Fruit fly (Drosophila melanogaster) whole organism, embryonic: ENCODE measurements around the gene CG18281.
A peak's percentile ranks its signal among the peaks of the same experiment; 100 is the strongest.

ENCODE experiments used
- Aef1 ChIP-seq: fragments of 200-800 bp; sonication (Bioruptor generic); IDR thresholded peaks from 3 replicates; pipeline ENCODE4 v1.3.6; 2022; ENCODE audit warnings: missing biosample characterization, missing genetic modification characterization
- Antp ChIP-seq: fragments of 200-800 bp; sonication (Bioruptor generic); optimal IDR thresholded peaks from 3 replicates; lab custom pipeline; 2016; ENCODE audit warnings: missing biosample characterization, missing genetic modification characterization
- B-H1 ChIP-seq: fragments of 200-800 bp; sonication (Bioruptor generic); IDR thresholded peaks from 3 replicates; pipeline ENCODE4 v1.3.6; 2022; ENCODE audit warnings: missing biosample characterization, missing genetic modification characterization
- CG10959 ChIP-seq: fragments of 200-800 bp; sonication (Bioruptor generic); IDR thresholded peaks from 2 replicates; pipeline ENCODE4 v1.3.6; 2022; ENCODE audit warnings: missing biosample characterization, missing genetic modification characterization
- CG11085 ChIP-seq: fragments of 200-800 bp; sonication (Bioruptor generic); IDR thresholded peaks from 2 replicates; pipeline ENCODE4 v1.3.6; 2022; ENCODE audit warnings: missing biosample characterization, missing genetic modification characterization
- CG11504 ChIP-seq: fragments of 200-800 bp; sonication (Bioruptor generic); optimal IDR thresholded peaks from 3 replicates; lab custom pipeline; 2019; ENCODE audit warnings: missing biosample characterization, mild to moderate bottlenecking, missing genetic modification characterization, moderate library complexity
- CG12071 ChIP-seq: fragments of 200-800 bp; sonication (Bioruptor generic); optimal IDR thresholded peaks from 3 replicates; lab custom pipeline; 2018; ENCODE audit warnings: missing biosample characterization, mild to moderate bottlenecking, missing genetic modification characterization
- CG13424 ChIP-seq: fragments of 200-800 bp; sonication (Bioruptor generic); optimal IDR thresholded peaks from 2 replicates; lab custom pipeline; 2019; ENCODE audit warnings: missing biosample characterization, mild to moderate bottlenecking, missing genetic modification characterization, moderate library complexity
- CG1792 ChIP-seq: fragments of 200-800 bp; sonication (Bioruptor generic); optimal IDR thresholded peaks from 2 replicates; lab custom pipeline; 2016; ENCODE audit warnings: missing biosample characterization, missing genetic modification characterization
- CG18476 ChIP-seq: fragments of 200-800 bp; sonication (Bioruptor generic); optimal IDR thresholded peaks from 2 replicates; lab custom pipeline; 2016; ENCODE audit warnings: missing biosample characterization, mild to moderate bottlenecking, missing genetic modification characterization
- CG18619 ChIP-seq: fragments of 200-800 bp; sonication (Bioruptor generic); optimal IDR thresholded peaks from 3 replicates; lab custom pipeline; 2017; ENCODE audit warnings: missing biosample characterization, mild to moderate bottlenecking, missing genetic modification characterization
- CG2875 ChIP-seq: fragments of 200-800 bp; sonication (Bioruptor generic); optimal IDR thresholded peaks from 2 replicates; lab custom pipeline; 2017; ENCODE audit warnings: missing biosample characterization, mild to moderate bottlenecking, missing genetic modification characterization, missing genetic modification reagents
- CG6765 ChIP-seq: fragments of 200-800 bp; sonication (Bioruptor generic); optimal IDR thresholded peaks from 3 replicates; lab custom pipeline; 2017; ENCODE audit warnings: missing biosample characterization, mild to moderate bottlenecking, missing genetic modification characterization
- CG6791 ChIP-seq: fragments of 200-800 bp; sonication (Bioruptor generic); IDR thresholded peaks from 3 replicates; pipeline ENCODE4 v1.3.6; 2022; ENCODE audit warnings: missing biosample characterization, missing genetic modification characterization; ENCODE audit not compliant: partially characterized antibody
- CG7963 ChIP-seq: fragments of 200-800 bp; sonication (Bioruptor generic); IDR thresholded peaks from 3 replicates; pipeline ENCODE4 v1.3.6; 2022; ENCODE audit warnings: missing biosample characterization, missing genetic modification characterization; ENCODE audit not compliant: partially characterized antibody
- CG8765 ChIP-seq: fragments of 200-800 bp; sonication (Bioruptor generic); IDR thresholded peaks from 2 replicates; pipeline ENCODE4 v1.3.6; 2022; ENCODE audit warnings: missing biosample characterization, missing genetic modification characterization
- CrebB ChIP-seq: fragments of 200-800 bp; sonication (Bioruptor generic); optimal IDR thresholded peaks from 3 replicates; lab custom pipeline; 2018; ENCODE audit warnings: missing biosample characterization, mild to moderate bottlenecking, missing genetic modification characterization
- Dbx ChIP-seq: fragments of 200-800 bp; sonication (Bioruptor generic); IDR thresholded peaks from 3 replicates; pipeline ENCODE4 v1.3.6; 2022; ENCODE audit warnings: missing biosample characterization, missing genetic modification characterization
- Dip2 ChIP-seq: fragments of 200-800 bp; sonication (Bioruptor generic); IDR thresholded peaks from 2 replicates; pipeline ENCODE4 v1.3.6; 2022; ENCODE audit warnings: missing biosample characterization, missing genetic modification characterization
- Hey ChIP-seq: fragments of 200-800 bp; sonication (Bioruptor generic); optimal IDR thresholded peaks from 3 replicates; lab custom pipeline; 2018; ENCODE audit warnings: missing biosample characterization, mild to moderate bottlenecking, missing genetic modification characterization
- Hmx ChIP-seq: fragments of 200-800 bp; sonication (Bioruptor generic); optimal IDR thresholded peaks from 2 replicates; lab custom pipeline; 2016; ENCODE audit warnings: missing biosample characterization, missing genetic modification characterization
- Hr3 ChIP-seq: fragments of 200-800 bp; sonication (Bioruptor generic); optimal IDR thresholded peaks from 3 replicates; lab custom pipeline; 2016; ENCODE audit warnings: missing biosample characterization, missing genetic modification characterization
- Meics ChIP-seq: fragments of 200-800 bp; sonication (Bioruptor generic); optimal IDR thresholded peaks from 2 replicates; lab custom pipeline; 2017; ENCODE audit warnings: missing biosample characterization, mild to moderate bottlenecking, missing genetic modification characterization
- NC2β ChIP-seq: fragments of 200-800 bp; sonication (Bioruptor generic); optimal IDR thresholded peaks from 2 replicates; lab custom pipeline; 2016; ENCODE audit warnings: missing biosample characterization, missing genetic modification characterization
- Ptx1 ChIP-seq: fragments of 200-800 bp; sonication (Bioruptor generic); IDR thresholded peaks from 2 replicates; pipeline ENCODE4 v1.3.6; 2022; ENCODE audit warnings: missing biosample characterization, missing genetic modification characterization
- Sry-β ChIP-seq: fragments of 200-800 bp; sonication (Bioruptor generic); optimal IDR thresholded peaks from 2 replicates; lab custom pipeline; 2018; ENCODE audit warnings: missing biosample characterization, mild to moderate bottlenecking, missing genetic modification characterization, moderate library complexity
- ara ChIP-seq: fragments of 200-800 bp; sonication (Bioruptor generic); IDR thresholded peaks from 2 replicates; pipeline ENCODE4 v1.3.6; 2022; ENCODE audit warnings: missing biosample characterization, missing genetic modification characterization
- bbx ChIP-seq: fragments of 200-800 bp; sonication (Bioruptor generic); IDR thresholded peaks from 2 replicates; pipeline ENCODE4 v1.3.6; 2022; ENCODE audit warnings: missing biosample characterization, missing genetic modification characterization; ENCODE audit not compliant: partially characterized antibody
- bcd ChIP-seq: fragments of 200-800 bp; sonication (Bioruptor generic); optimal IDR thresholded peaks from 2 replicates; lab custom pipeline; 2017; ENCODE audit warnings: missing biosample characterization, mild to moderate bottlenecking, missing genetic modification characterization
- cad ChIP-seq: fragments of >200 bp; optimal IDR thresholded peaks from 2 replicates; lab custom pipeline; 2017; ENCODE audit warnings: missing biosample characterization, missing genetic modification characterization
- caup ChIP-seq: fragments of 200-800 bp; sonication (Bioruptor generic); optimal IDR thresholded peaks from 3 replicates; lab custom pipeline; 2017; ENCODE audit warnings: missing biosample characterization, mild to moderate bottlenecking, missing genetic modification characterization, moderate library complexity; ENCODE audit not compliant: severe bottlenecking
- crol ChIP-seq: fragments of 200-800 bp; sonication (Bioruptor generic); IDR thresholded peaks from 2 replicates; pipeline ENCODE4 v1.3.6; 2022; ENCODE audit warnings: missing biosample characterization, missing genetic modification characterization
- hkb ChIP-seq, 2 experiments: fragments of 200-800 bp in 1 of 2; fragments of >200 bp in 1 of 2; sonication (Bioruptor generic) in 1 of 2; IDR thresholded peaks in 1 of 2; optimal IDR thresholded peaks in 1 of 2; 2 replicates each; pipeline versions ENCODE4 v1.3.6 to Lab custom; 2017 to 2022; ENCODE audit warnings: missing biosample characterization in 1 of 2, missing genetic modification characterization in 1 of 2
- ind ChIP-seq: fragments of 200-800 bp; sonication (Bioruptor generic); optimal IDR thresholded peaks from 3 replicates; lab custom pipeline; 2016; ENCODE audit warnings: missing biosample characterization, missing genetic modification characterization
- jumu ChIP-seq: fragments of 200-800 bp; sonication (Bioruptor generic); optimal IDR thresholded peaks from 3 replicates; lab custom pipeline; 2016; ENCODE audit warnings: missing biosample characterization, missing genetic modification characterization
- knrl ChIP-seq: fragments of 200-800 bp; sonication (Bioruptor generic); IDR thresholded peaks from 3 replicates; pipeline ENCODE4 v1.3.6; 2022; ENCODE audit warnings: missing biosample characterization, missing genetic modification characterization; ENCODE audit not compliant: partially characterized antibody
- lov ChIP-seq, 2 experiments: fragments of 200-800 bp in 1 of 2; fragments of >200 bp in 1 of 2; sonication (Bioruptor generic) in 1 of 2; IDR thresholded peaks in 1 of 2; optimal IDR thresholded peaks in 1 of 2; 2 replicates in 1 of 2; 3 replicates in 1 of 2; pipeline versions ENCODE4 v1.3.6 to Lab custom; 2017 to 2022; ENCODE audit warnings: missing biosample characterization in 1 of 2, missing genetic modification characterization in 1 of 2
- mirr ChIP-seq: fragments of 200-800 bp; sonication (Bioruptor generic); optimal IDR thresholded peaks from 3 replicates; lab custom pipeline; 2018; ENCODE audit warnings: missing biosample characterization, mild to moderate bottlenecking, missing genetic modification characterization
- nom ChIP-seq: fragments of 200-800 bp; sonication (Bioruptor generic); optimal IDR thresholded peaks from 2 replicates; lab custom pipeline; 2017; ENCODE audit warnings: missing biosample characterization, missing genetic modification characterization, mild to moderate bottlenecking, moderate library complexity, missing genetic modification reagents
- otp ChIP-seq: fragments of 200-800 bp; sonication (Bioruptor generic); IDR thresholded peaks from 3 replicates; pipeline ENCODE4, ENCODE4 v1.3.6; 2022; ENCODE audit warnings: missing biosample characterization, missing genetic modification characterization
- pho ChIP-seq: fragments of 200-800 bp; sonication (Bioruptor generic); optimal IDR thresholded peaks from 2 replicates; lab custom pipeline; 2016; ENCODE audit warnings: missing biosample characterization, missing genetic modification characterization
- rib ChIP-seq: fragments of 200-800 bp; sonication (Bioruptor generic); IDR thresholded peaks from 2 replicates; pipeline ENCODE4 v1.3.6; 2022; ENCODE audit warnings: missing biosample characterization, missing genetic modification characterization
- shn ChIP-seq: fragments of 200-800 bp; sonication (Bioruptor generic); optimal IDR thresholded peaks from 3 replicates; lab custom pipeline; 2016; ENCODE audit warnings: missing biosample characterization, missing genetic modification characterization
- tio ChIP-seq: fragments of 200-800 bp; sonication (Bioruptor generic); optimal IDR thresholded peaks from 2 replicates; lab custom pipeline; 2017; ENCODE audit warnings: missing biosample characterization, missing genetic modification characterization, inconsistent platforms
- vnd ChIP-seq: fragments of 200-800 bp; sonication (Bioruptor generic); IDR thresholded peaks from 3 replicates; pipeline ENCODE4 v1.3.6; 2022; ENCODE audit warnings: missing biosample characterization, missing genetic modification characterization; ENCODE audit not compliant: partially characterized antibody
- zen ChIP-seq: fragments of 200-800 bp; sonication (Bioruptor generic); optimal IDR thresholded peaks from 3 replicates; lab custom pipeline; 2018; ENCODE audit warnings: missing biosample characterization, mild to moderate bottlenecking, missing genetic modification characterization, moderate library complexity

The CG18281 gene

DNA sequence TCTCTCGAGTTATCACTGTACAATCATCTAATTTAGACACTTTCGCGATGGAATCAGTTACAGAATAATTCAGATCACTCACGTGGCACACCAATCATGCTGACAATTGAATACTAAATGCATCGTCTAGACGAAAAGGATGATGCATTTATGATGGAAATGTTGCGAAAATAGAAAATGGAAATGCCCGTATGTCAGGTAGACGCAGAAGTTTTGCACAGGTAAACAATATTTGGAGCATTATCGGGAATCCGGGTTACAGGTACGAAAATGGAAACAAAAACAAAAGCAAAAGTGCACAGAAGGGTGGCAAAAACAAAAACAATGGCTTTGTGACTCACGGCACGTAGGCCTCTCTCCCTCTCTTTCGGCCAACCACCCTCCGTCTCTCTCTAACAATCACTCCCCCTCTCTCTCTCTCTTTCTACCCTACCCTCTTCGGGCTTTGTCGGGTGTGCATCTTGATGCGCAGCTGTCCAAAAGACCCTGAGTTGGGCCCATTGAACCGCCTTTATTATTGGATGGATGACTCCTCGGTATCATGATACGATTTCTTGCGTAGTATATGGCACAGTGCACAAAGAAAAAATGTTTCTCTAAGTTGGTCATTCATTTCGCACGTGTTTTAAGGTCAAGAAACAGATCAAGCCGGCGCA lies 17.7 kb downstream of the CG18281 start (continued):
- TF ChIP-seq jumu (GFP tag; lab: Kevin White, UChicago) = no peak
- TF ChIP-seq rib (GFP tag; lab: Robert Waterston, UW) = peak; percentile 45; the same call in 1 of the 2 replicates
- no peak for TF ChIP-seq Dbx
- TF ChIP-seq Dip2 = no peak
- TF ChIP-seq knrl = no peak
- TF ChIP-seq NC2β (GFP tag; lab: Kevin White, UChicago) = no peak
- TF ChIP-seq pho = no peak
- TF ChIP-seq Sry-β (GFP tag; lab: Kevin White, UChicago) = no peak
- TF ChIP-seq CG6791 = peak; percentile 43; the same call in 1 of the 3 replicates
- peak; percentile 31 for TF ChIP-seq CG12071 (GFP tag; lab: Kevin White, UChicago)
- peak; percentile 64 for TF ChIP-seq zen (tag; lab: Kevin White, UChicago)
- no peak for TF ChIP-seq Antp (GFP tag; lab: Kevin White, UChicago)
- TF ChIP-seq CG10959 = no peak
- peak; percentile 8 for TF ChIP-seq CG2875 (GFP tag; lab: Kevin White, UChicago)
- no peak for TF ChIP-seq Hey (tag; lab: Kevin White, UChicago)
- TF ChIP-seq Aef1 (GFP tag; lab: Robert Waterston, UW) = no peak
- peak; percentile 27 for TF ChIP-seq nom
- TF ChIP-seq, all 482 proteins: peak for 40

DNA sequence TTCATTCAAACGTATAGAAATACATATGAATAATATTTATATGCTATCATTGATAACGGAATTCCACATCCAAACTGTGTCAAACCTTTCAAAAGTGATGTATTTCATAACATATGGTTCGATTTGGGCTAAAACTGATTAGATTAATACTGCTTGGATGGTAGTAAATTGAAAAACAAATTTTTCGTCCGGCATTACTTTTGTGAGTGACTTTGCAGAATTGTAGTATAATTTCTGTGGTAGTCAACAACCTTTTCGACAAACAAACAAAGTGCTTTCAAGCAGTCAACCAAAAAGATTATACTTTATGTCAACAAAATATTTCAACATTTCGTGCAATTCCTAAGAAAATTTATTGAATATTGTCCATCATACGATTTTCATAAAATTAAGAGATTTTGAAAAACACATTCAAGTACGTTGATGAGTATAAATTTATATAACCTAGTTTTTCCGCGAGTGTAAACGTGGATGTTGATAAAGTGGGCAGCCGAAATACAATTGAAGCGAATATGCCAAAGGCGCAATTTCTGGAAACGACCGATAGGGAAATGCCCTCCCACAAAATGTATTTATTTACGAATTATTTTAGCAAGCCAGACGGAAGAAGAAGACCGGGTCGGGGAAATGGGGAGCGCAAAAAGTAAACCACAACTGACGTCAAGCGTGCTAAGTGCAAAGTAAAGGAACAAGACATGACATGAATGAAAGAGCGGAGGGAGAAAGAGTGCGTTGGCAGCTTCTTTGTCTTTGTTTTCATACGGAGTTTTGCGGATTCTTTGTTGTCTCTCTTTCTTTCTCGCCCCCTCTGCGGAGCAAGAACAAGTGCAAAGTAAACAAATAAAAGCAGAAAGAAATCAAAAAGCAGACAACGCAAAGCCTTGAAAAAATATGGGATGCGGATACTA lies 18.5 kb downstream of the CG18281 start:
- TF ChIP-seq CG6765 (GFP tag; lab: Kevin White, UChicago) (peak; percentile 45), shn (peak; percentile 57), bcd (GFP tag; lab: Kevin White, UChicago) (peak; percentile 13), Hmx (GFP tag; lab: Kevin White, UChicago) (no peak), caup (GFP tag; lab: Kevin White, UChicago) (peak; percentile 21), tio (GFP tag; lab: Kevin White, UChicago) (peak; percentile 21), CG8765 (GFP tag; lab: Robert Waterston, UW) (no peak), CG1792 (GFP tag; lab: Kevin White, UChicago) (peak; percentile 26), Hr3 (GFP tag; lab: Kevin White, UChicago) (peak; percentile 6), CG18619 (GFP tag; lab: Kevin White, UChicago) (peak; percentile 3), CG7963 (GFP tag; lab: Robert Waterston, UW) (no peak), Meics (peak; percentile 45), Ptx1 (GFP tag; lab: Robert Waterston, UW) (peak; percentile 68), CG11085 (GFP tag; lab: Robert Waterston, UW) (no peak), lov (optimal IDR thresholded peaks at IDR 0.05; lab: Kevin White, UChicago) (no peak), lov (GFP tag; IDR thresholded peaks at IDR 0.05; lab: Robert Waterston, UW) (no peak), otp (GFP tag; lab: Robert Waterston, UW) (no peak), crol (GFP tag; lab: Robert Waterston, UW) (peak; percentile 56; the same call in 1 of the 2 replicates), CG13424 (peak; percentile 8), mirr (GFP tag; lab: Kevin White, UChicago) (peak; percentile 15), ind (GFP tag; lab: Kevin White, UChicago) (peak; percentile 8), cad (GFP tag; lab: Kevin White, UChicago) (no peak), CrebB (tag; lab: Kevin White, UChicago) (peak; percentile 18), vnd (no peak), B-H1 (no peak), CG18476 (GFP tag; lab: Kevin White, UChicago) (no peak), CG11504 (tag; lab: Kevin White, UChicago) (peak; percentile 52), ara (GFP tag; lab: Robert Waterston, UW) (0 out of 2 replicates have a peak, but pooled peaks have one; percentile 22), Dbx (peak; percentile 15; the same call in 1 of the 3 replicates), bbx (GFP tag; lab: Robert Waterston, UW) (0 out of 2 replicates have a peak, but pooled peaks have one; percentile 31), hkb (optimal IDR thresholded peaks at IDR 0.05; lab: Kevin White, UChicago) (no peak), hkb (GFP tag; IDR thresholded peaks at IDR 0.05; lab: Robert Waterston, UW) (peak; percentile 67; the same call in 1 of the 2 replicates)
